Worm (Caenorhabditis elegans) whole organism, dauer: ENCODE results near the gene del-5.

ENCODE experiments used
- unc-62 ChIP-seq: sonication (generic microtip); optimal IDR thresholded peaks from 2 replicates; lab custom pipeline; 2017; ENCODE audit warnings: missing biosample characterization, missing genetic modification reagents, missing genetic modification characterization

The del-5 gene

ce11 chrX:11008052-11008451, at the start of gene del-5:
Gene del-5 (minus strand): TSS chrX:11008181.
- no peak for TF ChIP-seq unc-62 (GFP tag; lab: Kevin White, UChicago)

ce11 chrX:11057028-11057427, 49.0 kb upstream of the del-5 start, which contains the start of gene lpr-3:
Gene lpr-3 (plus strand): TSS chrX:11057401.
- TF ChIP-seq unc-62 (GFP tag; lab: Kevin White, UChicago) = no peak

ce11 chrX:11053615-11054014, 45.6 kb upstream of the del-5 start, which contains the start of gene C09F12.2:
Gene C09F12.2 (plus strand): TSS chrX:11053915.
- no peak for TF ChIP-seq unc-62 (GFP tag; lab: Kevin White, UChicago)

ce11 chrX:11050335-11050734, 42.4 kb upstream of the del-5 start:
- no peak for TF ChIP-seq unc-62 (GFP tag; lab: Kevin White, UChicago)

ce11 chrX:11047183-11047582, 39.2 kb upstream of the del-5 start, which contains the start of gene clc-1:
Gene clc-1 (plus strand): TSS chrX:11047446.
- TF ChIP-seq unc-62 (GFP tag; lab: Kevin White, UChicago) = no peak

- no peak for TF ChIP-seq unc-62 (GFP tag; lab: Kevin White, UChicago)
These were observed 34.8 kb upstream of the del-5 start, which contains the start of gene C09F12.3 for ce11 chrX:11042777-11043176. Gene C09F12.3 (minus strand): TSS chrX:11042877.

- no peak for TF ChIP-seq unc-62 (GFP tag; lab: Kevin White, UChicago)
These were observed 30.2 kb upstream of the del-5 start for ce11 chrX:11038221-11038620.

ce11 chrX:11036114-11037087, 28.4 kb upstream of the del-5 start:
- TF ChIP-seq unc-62 (GFP tag; lab: Kevin White, UChicago) = no peak

- no peak for TF ChIP-seq unc-62 (GFP tag; lab: Kevin White, UChicago)
These were observed 27.6 kb upstream of the del-5 start for ce11 chrX:11035563-11035962.

ce11 chrX:11034430-11035117, 26.6 kb upstream of the del-5 start:
- TF ChIP-seq unc-62 (GFP tag; lab: Kevin White, UChicago) = no peak

ce11 chrX:11033952-11034287, 25.9 kb upstream of the del-5 start:
- TF ChIP-seq unc-62 (GFP tag; lab: Kevin White, UChicago) = no peak

- TF ChIP-seq unc-62 (GFP tag; lab: Kevin White, UChicago) = no peak
These were observed 25.4 kb upstream of the del-5 start for ce11 chrX:11033128-11033951.

ce11 chrX:11032412-11032811, 24.4 kb upstream of the del-5 start:
- no peak for TF ChIP-seq unc-62 (GFP tag; lab: Kevin White, UChicago)

ce11 chrX:11031869-11032268, 23.9 kb upstream of the del-5 start:
- no peak for TF ChIP-seq unc-62 (GFP tag; lab: Kevin White, UChicago)

- TF ChIP-seq unc-62 (GFP tag; lab: Kevin White, UChicago) = no peak
These were observed 23.2 kb upstream of the del-5 start for ce11 chrX:11031047-11031695.
